Worm (Caenorhabditis elegans) whole organism, L4 larva: Measurements from ENCODE around the gene B0250.18.

Experiments
- F10B5.3 ChIP-seq: sonication (generic microtip); optimal IDR thresholded peaks from 2 replicates; lab custom pipeline; 2016; ENCODE audit warnings: mild to moderate bottlenecking, missing genetic modification characterization, missing compliant biosample characterization
- F26F4.8 ChIP-seq: fragments of 200-800 bp; sonication (Bioruptor generic); conservative IDR thresholded peaks from 2 replicates; pipeline ENCODE4 v1.3.6; 2022; ENCODE audit warnings: missing genetic modification characterization, missing compliant biosample characterization
- F44E2.7 ChIP-seq: fragments of 200-800 bp; sonication (Bioruptor generic); IDR thresholded peaks from 2 replicates; pipeline ENCODE4 v2.1.2; 2022; ENCODE audit warnings: missing genetic modification characterization, missing compliant biosample characterization
- T20F7.1 ChIP-seq: fragments of 200-800 bp; sonication (Bioruptor generic); optimal IDR thresholded peaks from 2 replicates; lab custom pipeline; 2018; ENCODE audit warnings: mild to moderate bottlenecking, missing genetic modification characterization, missing compliant biosample characterization
- T26A8.4 ChIP-seq: fragments of 200-800 bp; sonication (Bioruptor generic); IDR thresholded peaks from 2 replicates; pipeline ENCODE4 v1.3.6; 2022; ENCODE audit warnings: missing genetic modification characterization, missing compliant biosample characterization
- Y5F2A.4 ChIP-seq: fragments of 200-800 bp; sonication (Bioruptor generic); optimal IDR thresholded peaks from 2 replicates; lab custom pipeline; 2018; ENCODE audit warnings: mild to moderate bottlenecking, missing genetic modification characterization, missing compliant biosample characterization
- ZK546.5 ChIP-seq, 2 experiments: sonication (generic microtip); optimal IDR thresholded peaks; 2 replicates each; lab custom pipeline; 2017; ENCODE audit warnings: missing biosample characterization in 2 of 2, missing genetic modification characterization in 2 of 2
- aha-1 ChIP-seq: fragments of 150-350 bp; peaks from one replicate; lab custom pipeline; 2014; ENCODE audit warnings: missing biosample characterization, missing genetic modification characterization
- ama-1 ChIP-seq: fragments of 150-350 bp; optimal IDR thresholded peaks from 2 replicates; lab custom pipeline; 2014; ENCODE audit warnings: inconsistent platforms, mixed read lengths
- arid-1 ChIP-seq: fragments of 200-800 bp; sonication (Bioruptor generic); conservative IDR thresholded peaks from 2 replicates; pipeline ENCODE4 v1.3.6; 2022; ENCODE audit warnings: missing genetic modification reagents, missing genetic modification characterization, missing compliant biosample characterization
- attf-4 ChIP-seq: sonication (generic microtip); optimal IDR thresholded peaks from 3 replicates; lab custom pipeline; 2017; ENCODE audit warnings: missing biosample characterization, missing genetic modification characterization
- ceh-20 ChIP-seq: fragments of 200-800 bp; sonication (Bioruptor generic); IDR thresholded peaks from 2 replicates; pipeline ENCODE4 v1.3.6; 2022; ENCODE audit warnings: missing genetic modification reagents, missing genetic modification characterization, missing compliant biosample characterization
- ceh-28 ChIP-seq: fragments of 150-350 bp; optimal IDR thresholded peaks from 2 replicates; lab custom pipeline; 2014; ENCODE audit warnings: missing biosample characterization, missing genetic modification reagents, missing genetic modification characterization
- ceh-82 ChIP-seq: sonication (generic microtip); optimal IDR thresholded peaks from 2 replicates; lab custom pipeline; 2017; ENCODE audit warnings: missing biosample characterization, missing genetic modification characterization
- cey-2 ChIP-seq: sonication (generic microtip); optimal IDR thresholded peaks from 3 replicates; lab custom pipeline; 2017; ENCODE audit warnings: missing genetic modification characterization, mild to moderate bottlenecking, missing compliant biosample characterization, antibody characterized with exemption, borderline replicate concordance; ENCODE audit not compliant: insufficient read depth
- ctbp-1 ChIP-seq: fragments of 200-800 bp; sonication (Bioruptor generic); IDR thresholded peaks from 2 replicates; pipeline ENCODE4 v1.3.6; 2022; ENCODE audit warnings: missing genetic modification reagents, missing genetic modification characterization, missing compliant biosample characterization
- daf-16 ChIP-seq, 3 experiments: sonication (generic microtip); optimal IDR thresholded peaks; 2 replicates each; lab custom pipeline; 2016 to 2017; ENCODE audit warnings: missing genetic modification characterization in 3 of 3, missing genetic modification reagents in 3 of 3, mild to moderate bottlenecking in 2 of 3, missing compliant biosample characterization in 2 of 3, missing biosample characterization in 1 of 3, moderate library complexity in 1 of 3
- daf-19 ChIP-seq: fragments of 200-800 bp; sonication (Bioruptor generic); conservative IDR thresholded peaks from 2 replicates; pipeline ENCODE4 v1.3.6; 2022; ENCODE audit warnings: missing genetic modification characterization, missing compliant biosample characterization
- dmd-6 ChIP-seq: fragments of 200-800 bp; sonication (Bioruptor generic); IDR thresholded peaks from 2 replicates; pipeline ENCODE4 v1.3.6; 2022; ENCODE audit warnings: missing genetic modification reagents, missing genetic modification characterization, missing compliant biosample characterization
- dmd-8 ChIP-seq: fragments of 200-800 bp; sonication (Bioruptor generic); IDR thresholded peaks from 2 replicates; pipeline ENCODE4 v1.3.6; 2022; ENCODE audit warnings: missing genetic modification characterization, missing compliant biosample characterization
- dmd-9 ChIP-seq: fragments of 200-800 bp; sonication (Bioruptor generic); IDR thresholded peaks from 2 replicates; pipeline ENCODE4 v1.3.6; 2022; ENCODE audit warnings: missing genetic modification reagents, missing genetic modification characterization, missing compliant biosample characterization
- egl-43 ChIP-seq: fragments of 200-800 bp; sonication (Bioruptor generic); IDR thresholded peaks from 2 replicates; pipeline ENCODE4 v1.3.6; 2022; ENCODE audit warnings: missing genetic modification reagents, missing genetic modification characterization, missing compliant biosample characterization
- fkh-10 ChIP-seq: fragments of 150-350 bp; optimal IDR thresholded peaks from 2 replicates; lab custom pipeline; 2014; ENCODE audit warnings: missing biosample characterization, missing genetic modification reagents, missing genetic modification characterization
- fos-1 ChIP-seq: fragments of 150-350 bp; optimal IDR thresholded peaks from 2 replicates; lab custom pipeline; 2014; ENCODE audit warnings: missing biosample characterization, missing genetic modification characterization
- hif-1 ChIP-seq, 2 experiments: sonication (generic microtip); optimal IDR thresholded peaks; 2 replicates each; lab custom pipeline; 2016 to 2017; ENCODE audit warnings: missing compliant biosample characterization in 2 of 2, missing genetic modification characterization in 2 of 2, missing genetic modification reagents in 2 of 2, missing genotype in 2 of 2, mild to moderate bottlenecking in 1 of 2
- hlh-11 ChIP-seq: fragments of 200-800 bp; sonication (Bioruptor generic); optimal IDR thresholded peaks from 2 replicates; lab custom pipeline; 2018; ENCODE audit warnings: mild to moderate bottlenecking, missing genetic modification characterization, missing compliant biosample characterization
- hmg-1.1 ChIP-seq: fragments of 200-800 bp; sonication (Bioruptor generic); IDR thresholded peaks from 2 replicates; pipeline ENCODE4 v1.3.6; 2022; ENCODE audit warnings: missing genetic modification reagents, missing genetic modification characterization, missing compliant biosample characterization
- lin-1 ChIP-seq: fragments of 200-800 bp; sonication (Bioruptor generic); IDR thresholded peaks from 2 replicates; pipeline ENCODE4 v1.3.6; 2022; ENCODE audit warnings: missing genetic modification reagents, missing genetic modification characterization, missing compliant biosample characterization
- lin-29 ChIP-seq: fragments of 200-800 bp; sonication (Bioruptor generic); IDR thresholded peaks from 2 replicates; pipeline ENCODE4 v1.3.6; 2022; ENCODE audit warnings: missing genetic modification reagents, missing genetic modification characterization, missing compliant biosample characterization
- lin-38 ChIP-seq: fragments of 200-800 bp; sonication (Bioruptor generic); IDR thresholded peaks from 2 replicates; pipeline ENCODE4 v1.3.6; 2022; ENCODE audit warnings: missing genetic modification reagents, missing genetic modification characterization, missing compliant biosample characterization
- lin-39 ChIP-seq: fragments of 150-350 bp; optimal IDR thresholded peaks from 2 replicates; lab custom pipeline; 2014; ENCODE audit warnings: missing biosample characterization, missing genetic modification reagents, missing genetic modification characterization
- madf-5 ChIP-seq, 2 experiments: fragments of 200-800 bp; sonication (Bioruptor generic); IDR thresholded peaks; 2 replicates each; pipeline ENCODE4 v1.3.6; 2022; ENCODE audit warnings: missing compliant biosample characterization in 2 of 2, missing genetic modification characterization in 2 of 2
- mdl-1 ChIP-seq, 2 experiments: fragments of 150-350 bp in 1 of 2; sonication (generic microtip) in 1 of 2; optimal IDR thresholded peaks; 2 replicates each; lab custom pipeline; 2014 to 2017; ENCODE audit warnings: missing biosample characterization in 2 of 2, missing genetic modification characterization in 2 of 2
- mes-2 ChIP-seq: sonication (generic microtip); optimal IDR thresholded peaks from 2 replicates; lab custom pipeline; 2016; ENCODE audit warnings: missing genotype, mild to moderate bottlenecking, missing genetic modification characterization, missing compliant biosample characterization; ENCODE audit not compliant: poor library complexity, severe bottlenecking
- nhr-102 ChIP-seq: sonication (generic microtip); optimal IDR thresholded peaks from 2 replicates; lab custom pipeline; 2016; ENCODE audit warnings: mild to moderate bottlenecking, missing genetic modification characterization, moderate library complexity, missing compliant biosample characterization
- nhr-25 ChIP-seq: sonication (generic microtip); optimal IDR thresholded peaks from 2 replicates; lab custom pipeline; 2017; ENCODE audit warnings: missing genetic modification characterization, mild to moderate bottlenecking, missing compliant biosample characterization, antibody characterized with exemption, moderate library complexity, borderline replicate concordance; ENCODE audit not compliant: insufficient read depth
- nhr-6 ChIP-seq: fragments of 150-350 bp; optimal IDR thresholded peaks from 2 replicates; lab custom pipeline; 2014; ENCODE audit warnings: missing biosample characterization, missing genetic modification characterization
- nhr-76 ChIP-seq: fragments of 150-350 bp; optimal IDR thresholded peaks from 2 replicates; lab custom pipeline; 2014; ENCODE audit warnings: missing biosample characterization, missing genetic modification characterization
- pha-4 ChIP-seq, 2 experiments: fragments of 150-350 bp in 1 of 2; fragments of 200-800 bp in 1 of 2; sonication (Bioruptor generic) in 1 of 2; IDR thresholded peaks in 1 of 2; optimal IDR thresholded peaks in 1 of 2; 2 replicates each; pipeline versions ENCODE4 v1.3.6 to Lab custom; 2014 to 2022; ENCODE audit warnings: missing genetic modification characterization in 2 of 2, missing genetic modification reagents in 2 of 2, missing biosample characterization in 1 of 2, missing compliant biosample characterization in 1 of 2
- php-3 ChIP-seq: fragments of 200-800 bp; sonication (Bioruptor generic); IDR thresholded peaks from 2 replicates; pipeline ENCODE4 v1.3.6; 2022; ENCODE audit warnings: missing genetic modification reagents, missing genetic modification characterization, missing compliant biosample characterization
- pqm-1 ChIP-seq: sonication (generic microtip); optimal IDR thresholded peaks from 2 replicates; lab custom pipeline; 2017; ENCODE audit warnings: missing biosample characterization, missing genetic modification characterization
- saeg-2 ChIP-seq: fragments of 200-800 bp; sonication (Bioruptor generic); IDR thresholded peaks from 2 replicates; pipeline ENCODE4 v1.3.6; 2022; ENCODE audit warnings: missing genetic modification reagents, missing genetic modification characterization, missing compliant biosample characterization
- sdz-12 ChIP-seq: fragments of 200-800 bp; sonication (Bioruptor generic); optimal IDR thresholded peaks from 2 replicates; lab custom pipeline; 2018; ENCODE audit warnings: mild to moderate bottlenecking, missing genetic modification characterization, missing compliant biosample characterization
- snpc-1.2 ChIP-seq: fragments of 200-800 bp; sonication (Bioruptor generic); IDR thresholded peaks from 2 replicates; pipeline ENCODE4 v1.3.6; 2022; ENCODE audit warnings: missing genetic modification reagents, missing genetic modification characterization, missing compliant biosample characterization
- snpc-4 ChIP-seq: fragments of 150-350 bp; optimal IDR thresholded peaks from 2 replicates; lab custom pipeline; 2014; ENCODE audit warnings: missing biosample characterization, missing genetic modification characterization
- unc-130 ChIP-seq: sonication (generic microtip); optimal IDR thresholded peaks from 2 replicates; lab custom pipeline; 2016; ENCODE audit warnings: missing genetic modification reagents, missing genetic modification characterization, missing compliant biosample characterization
- unc-39 ChIP-seq: sonication (generic microtip); optimal IDR thresholded peaks from 2 replicates; lab custom pipeline; 2017; ENCODE audit warnings: missing biosample characterization, missing genetic modification characterization
- zip-11 ChIP-seq: fragments of 200-800 bp; sonication (Bioruptor generic); IDR thresholded peaks from 2 replicates; pipeline ENCODE4 v1.3.6; 2022; ENCODE audit warnings: missing genetic modification characterization, missing compliant biosample characterization
- zip-2 ChIP-seq: fragments of 150-350 bp; optimal IDR thresholded peaks from 2 replicates; lab custom pipeline; 2014; ENCODE audit warnings: missing biosample characterization, missing genetic modification characterization
- ztf-11 ChIP-seq: fragments of 150-350 bp; optimal IDR thresholded peaks from 2 replicates; lab custom pipeline; 2014; ENCODE audit warnings: missing biosample characterization, missing genetic modification characterization

Gene B0250.18

DNA sequence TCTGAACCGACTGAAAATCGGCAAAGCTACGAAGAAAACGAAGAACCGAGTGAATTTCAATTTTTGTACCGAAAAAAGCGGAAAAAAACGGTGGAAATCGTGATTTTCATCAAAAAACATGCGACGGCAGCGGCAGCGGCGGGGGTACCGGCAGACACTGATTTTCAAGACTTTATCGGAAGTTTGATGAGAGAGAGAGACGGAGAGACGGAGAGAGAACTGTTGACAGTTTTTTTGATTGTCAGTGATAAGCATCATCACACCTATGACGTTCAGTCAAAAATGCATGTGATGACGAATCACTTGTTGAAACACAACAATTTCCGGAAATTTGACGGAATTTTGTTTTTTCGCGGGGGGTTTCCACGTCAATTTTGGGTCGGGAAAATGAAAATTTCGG is 47.3 kb downstream of the B0250.18 start (continued):
- no peak for TF ChIP-seq arid-1 (GFP tag; lab: Robert Waterston, UW)
- no peak for TF ChIP-seq mes-2 (tag; lab: Kevin White, UChicago)
- TF ChIP-seq nhr-6: no peak
- no peak for TF ChIP-seq dmd-8
- TF ChIP-seq nhr-76 (tag; lab: Kevin White, UChicago): no peak
- peak; percentile 33 for TF ChIP-seq cey-2 (tag; lab: Kevin White, UChicago)
- TF ChIP-seq Y5F2A.4: no peak
- TF ChIP-seq snpc-1.2 (GFP tag; lab: Robert Waterston, UW): no peak
- no peak for TF ChIP-seq fos-1 (tag; lab: Kevin White, UChicago)
- peak; percentile 65 for TF ChIP-seq php-3
- TF ChIP-seq F44E2.7 (GFP tag; lab: Robert Waterston, UW): no peak
- no peak for TF ChIP-seq unc-130 (GFP tag; lab: Kevin White, UChicago)
- TF ChIP-seq ceh-20: 0 out of 2 replicates have a peak, but pooled peaks have one; percentile 39
- no peak for TF ChIP-seq sdz-12
- TF ChIP-seq daf-19: no peak
- no peak for TF ChIP-seq saeg-2
- no peak for TF ChIP-seq ceh-82 (tag; lab: Kevin White, UChicago)
- TF ChIP-seq T26A8.4 (GFP tag; lab: Robert Waterston, UW): 0 out of 2 replicates have a peak, but pooled peaks have one; percentile 26
- TF ChIP-seq lin-1 (GFP tag; lab: Robert Waterston, UW): peak; percentile 95
- TF ChIP-seq egl-43 (GFP tag; lab: Robert Waterston, UW): no peak
- no peak for TF ChIP-seq T20F7.1 (GFP tag; lab: Kevin White, UChicago)
- TF ChIP-seq ZK546.5 (tag; optimal IDR thresholded peaks at IDR 0.05; lab: Kevin White, UChicago): no peak
- TF ChIP-seq snpc-4 (tag; lab: Kevin White, UChicago): no peak
- peak; percentile 47 for TF ChIP-seq pqm-1 (tag; lab: Kevin White, UChicago)
- no peak for TF ChIP-seq F26F4.8 (GFP tag; lab: Robert Waterston, UW)
- no peak for TF ChIP-seq zip-2 (tag; lab: Kevin White, UChicago)
- TF ChIP-seq ztf-11 (tag; lab: Kevin White, UChicago): no peak
- peak; percentile 30 for TF ChIP-seq aha-1 (tag; lab: Kevin White, UChicago)
- peak; percentile 92 for TF ChIP-seq ama-1 (lab: Kevin White, UChicago)
- TF ChIP-seq dmd-9 (GFP tag; lab: Robert Waterston, UW): no peak
- no peak for TF ChIP-seq fkh-10 (GFP tag; lab: Kevin White, UChicago)
- TF ChIP-seq madf-5 (GFP tag; IDR thresholded peaks at IDR 0.05; lab: Robert Waterston, UW): no peak
- no peak for TF ChIP-seq zip-11 (GFP tag; lab: Robert Waterston, UW)
- TF ChIP-seq ceh-28: no peak
- no peak for TF ChIP-seq attf-4 (tag; lab: Kevin White, UChicago)
- no peak for TF ChIP-seq nhr-25
- no peak for TF ChIP-seq lin-38 (GFP tag; lab: Robert Waterston, UW)
- no peak for TF ChIP-seq lin-29 (GFP tag; lab: Robert Waterston, UW)
- no peak for TF ChIP-seq F10B5.3 (tag; lab: Kevin White, UChicago)
- TF ChIP-seq lin-39 (tag; lab: Kevin White, UChicago): no peak
- TF ChIP-seq, all 104 proteins: peak for 25

ce11 chrV:20412225-20412624 is 48.5 kb downstream of the B0250.18 start:
- TF ChIP-seq nhr-6 (peak; percentile 8), cey-2 (tag; lab: Kevin White, UChicago) (no peak), daf-16 (GFP tag; optimal IDR thresholded peaks at IDR 0.05; lab: Kevin White, UChicago) (no peak), daf-16 (tag; optimal IDR thresholded peaks at IDR 0.05; lab: Kevin White, UChicago) (peak; percentile 83), lin-1 (GFP tag; lab: Robert Waterston, UW) (peak; percentile 76), unc-39 (tag; lab: Kevin White, UChicago) (no peak), pqm-1 (tag; lab: Kevin White, UChicago) (peak; percentile 31), hif-1 (tag; optimal IDR thresholded peaks at IDR 0.05; lab: Kevin White, UChicago) (no peak), ctbp-1 (no peak), hmg-1.1 (0 out of 2 replicates have a peak, but pooled peaks have one; percentile 31), T20F7.1 (GFP tag; lab: Kevin White, UChicago) (peak; percentile 29), dmd-6 (GFP tag; lab: Robert Waterston, UW) (peak; percentile 94), pha-4 (GFP tag; IDR thresholded peaks at IDR 0.05; lab: Robert Waterston, UW) (peak; percentile 29; the same call in 1 of the 2 replicates), pha-4 (tag; optimal IDR thresholded peaks at IDR 0.05; lab: Kevin White, UChicago) (no peak), mdl-1 (tag; optimal IDR thresholded peaks at IDR 0.05; lab: Kevin White, UChicago) (peak in 1 of 2 experiments; percentile 0), hlh-11 (tag; lab: Kevin White, UChicago) (peak; percentile 75), F26F4.8 (GFP tag; lab: Robert Waterston, UW) (no peak), nhr-102 (tag; lab: Kevin White, UChicago) (peak; percentile 23), ceh-20 (0 out of 2 replicates have a peak, but pooled peaks have one; percentile 42)
